Fruit fly (Drosophila melanogaster): ENCODE results near the gene CG12991.

dm6 chrX:17624983-17625401 lies 45.3 kb downstream of the CG12991 start:
- TF ChIP-seq MTF-1 (GFP tag; optimal IDR thresholded peaks at IDR 0.05; ENCODE audit: borderline replicate concordance) (peak; percentile 69), CG15696 (tag; optimal IDR thresholded peaks at IDR 0.05) (peak; percentile 56), otp (GFP tag; IDR thresholded peaks at IDR 0.05) (0 out of 3 replicates have a peak, but pooled peaks have one; percentile 44), danr (GFP tag; IDR thresholded peaks at IDR 0.05) (peak; percentile 72), Chrac-16 (GFP tag; optimal IDR thresholded peaks at IDR 0.05) (peak; percentile 61), schlank (tag; optimal IDR thresholded peaks at IDR 0.05) (peak; percentile 75), CG12659 (GFP tag; optimal IDR thresholded peaks at IDR 0.05) (peak; percentile 91), C15 (GFP tag; IDR thresholded peaks at IDR 0.05) (0 out of 3 replicates have a peak, but pooled peaks have one; percentile 42), NFAT (GFP tag; IDR thresholded peaks at IDR 0.05) (peak; percentile 39; the same call in 1 of the 2 replicates), CG13894 (tag; optimal IDR thresholded peaks at IDR 0.05) (peak; percentile 78)

Data from whole organism, embryonic.